Fruit fly (Drosophila melanogaster) whole organism, embryonic: ENCODE data around the gene CG6180.

ENCODE experiments used
- Abd-B ChIP-seq: fragments of 200-800 bp; sonication (Bioruptor generic); optimal IDR thresholded peaks from 2 replicates; lab custom pipeline; 2018; ENCODE audit warnings: missing biosample characterization, mild to moderate bottlenecking, missing genetic modification characterization, moderate library complexity
- Asciz ChIP-seq: fragments of 200-800 bp; sonication (Bioruptor generic); optimal IDR thresholded peaks from 2 replicates; lab custom pipeline; 2017; ENCODE audit warnings: missing biosample characterization, mild to moderate bottlenecking, missing genetic modification characterization, missing genetic modification reagents
- Bgb ChIP-seq: fragments of 200-800 bp; sonication (Bioruptor generic); IDR thresholded peaks from 2 replicates; pipeline ENCODE4 v1.3.6; 2022; ENCODE audit warnings: missing biosample characterization, missing genetic modification characterization; ENCODE audit not compliant: partially characterized antibody
- Bteb2 ChIP-seq: fragments of 200-800 bp; sonication (Bioruptor generic); optimal IDR thresholded peaks from 2 replicates; lab custom pipeline; 2016; ENCODE audit warnings: missing biosample characterization, missing genetic modification characterization
- CG10321 ChIP-seq: fragments of 200-800 bp; sonication (Bioruptor generic); IDR thresholded peaks from 2 replicates; pipeline ENCODE4 v1.3.6; 2022; ENCODE audit warnings: missing biosample characterization, missing genetic modification characterization
- CG12071 ChIP-seq: fragments of 200-800 bp; sonication (Bioruptor generic); optimal IDR thresholded peaks from 3 replicates; lab custom pipeline; 2018; ENCODE audit warnings: missing biosample characterization, mild to moderate bottlenecking, missing genetic modification characterization
- CG13424 ChIP-seq: fragments of 200-800 bp; sonication (Bioruptor generic); optimal IDR thresholded peaks from 2 replicates; lab custom pipeline; 2019; ENCODE audit warnings: missing biosample characterization, mild to moderate bottlenecking, missing genetic modification characterization, moderate library complexity
- CG14667 ChIP-seq: fragments of 200-800 bp; sonication (Bioruptor generic); IDR thresholded peaks from 2 replicates; pipeline ENCODE4 v1.3.6; 2022; ENCODE audit warnings: missing biosample characterization, missing genetic modification characterization
- CG15269 ChIP-seq: fragments of 200-800 bp; sonication (Bioruptor generic); optimal IDR thresholded peaks from 2 replicates; lab custom pipeline; 2018; ENCODE audit warnings: missing biosample characterization, mild to moderate bottlenecking, missing genetic modification characterization, moderate library complexity
- CG1832 ChIP-seq: fragments of 200-800 bp; sonication (Bioruptor generic); optimal IDR thresholded peaks from 2 replicates; lab custom pipeline; 2017; ENCODE audit warnings: missing biosample characterization, mild to moderate bottlenecking, missing genetic modification characterization, inconsistent platforms
- CG18619 ChIP-seq: fragments of 200-800 bp; sonication (Bioruptor generic); optimal IDR thresholded peaks from 3 replicates; lab custom pipeline; 2017; ENCODE audit warnings: missing biosample characterization, mild to moderate bottlenecking, missing genetic modification characterization
- CG2116 ChIP-seq: fragments of 200-800 bp; sonication (Bioruptor generic); optimal IDR thresholded peaks from 3 replicates; lab custom pipeline; 2018; ENCODE audit warnings: missing biosample characterization, mild to moderate bottlenecking, missing genetic modification characterization
- CG2129 ChIP-seq: fragments of 200-800 bp; sonication (Bioruptor generic); IDR thresholded peaks from 2 replicates; pipeline ENCODE4 v1.3.6; 2022; ENCODE audit warnings: missing biosample characterization, missing genetic modification characterization; ENCODE audit not compliant: partially characterized antibody
- CG2712 ChIP-seq: fragments of 200-800 bp; optimal IDR thresholded peaks from 3 replicates; lab custom pipeline; 2019; ENCODE audit warnings: missing biosample characterization, mild to moderate bottlenecking, missing genetic modification characterization, moderate library complexity
- CG34224 ChIP-seq: fragments of 200-800 bp; sonication (Bioruptor generic); IDR thresholded peaks from 3 replicates; pipeline ENCODE4 v1.3.6; 2022; ENCODE audit warnings: missing biosample characterization, missing genetic modification characterization; ENCODE audit not compliant: partially characterized antibody
- CG4328 ChIP-seq: fragments of 200-800 bp; sonication (Bioruptor generic); optimal IDR thresholded peaks from 3 replicates; lab custom pipeline; 2017; ENCODE audit warnings: missing biosample characterization, missing genetic modification reagents, missing genetic modification characterization
- CG43689 ChIP-seq: fragments of 200-800 bp; sonication (Bioruptor generic); IDR thresholded peaks from 2 replicates; pipeline ENCODE4 v1.3.6; 2022; ENCODE audit warnings: missing biosample characterization, missing genetic modification characterization
- CG4424 ChIP-seq: fragments of 200-800 bp; sonication (Bioruptor generic); optimal IDR thresholded peaks from 3 replicates; lab custom pipeline; 2016; ENCODE audit warnings: missing biosample characterization, missing genetic modification characterization
- CG4820 ChIP-seq: fragments of 200-800 bp; sonication (Bioruptor generic); optimal IDR thresholded peaks from 3 replicates; lab custom pipeline; 2016; ENCODE audit warnings: missing biosample characterization, missing genetic modification characterization
- CG7372 ChIP-seq: fragments of 200-800 bp; sonication (Bioruptor generic); IDR thresholded peaks from 2 replicates; pipeline ENCODE4 v1.3.6; 2022; ENCODE audit warnings: missing biosample characterization, missing genetic modification characterization
- CG8290 ChIP-seq, 3 experiments: fragments of 200-800 bp; sonication (Bioruptor generic); optimal IDR thresholded peaks; 2 replicates each; lab custom pipeline; 2016 to 2019; ENCODE audit warnings: missing biosample characterization in 3 of 3, missing genetic modification characterization in 3 of 3, mild to moderate bottlenecking in 2 of 3, moderate library complexity in 1 of 3
- Eip74EF ChIP-seq, 2 experiments: fragments of 200-800 bp in 1 of 2; fragments of >200 bp in 1 of 2; sonication (Bioruptor generic) in 1 of 2; optimal IDR thresholded peaks; 2 replicates each; lab custom pipeline; 2017 to 2019; ENCODE audit warnings: missing biosample characterization in 2 of 2, missing genetic modification characterization in 2 of 2, mild to moderate bottlenecking in 1 of 2, moderate library complexity in 1 of 2
- GATAe ChIP-seq: fragments of 200-800 bp; sonication (Bioruptor generic); conservative IDR thresholded peaks from 2 replicates; pipeline ENCODE4 v1.3.6; 2022; ENCODE audit warnings: missing biosample characterization, missing genetic modification characterization
- Gug ChIP-seq: fragments of 200-800 bp; sonication (Bioruptor generic); IDR thresholded peaks from 4 replicates; pipeline ENCODE4 v1.3.6; 2022; ENCODE audit warnings: missing biosample characterization, missing genetic modification characterization
- HmgD ChIP-seq: fragments of 200-800 bp; sonication (Bioruptor generic); optimal IDR thresholded peaks from 3 replicates; lab custom pipeline; 2016; ENCODE audit warnings: missing biosample characterization, missing genetic modification characterization
- Hr3 ChIP-seq: fragments of 200-800 bp; sonication (Bioruptor generic); optimal IDR thresholded peaks from 3 replicates; lab custom pipeline; 2016; ENCODE audit warnings: missing biosample characterization, missing genetic modification characterization
- Lpt ChIP-seq: fragments of >200 bp; optimal IDR thresholded peaks from 2 replicates; lab custom pipeline; 2018; ENCODE audit warnings: missing biosample characterization, missing genetic modification characterization
- Max ChIP-seq: fragments of 200-800 bp; sonication (Bioruptor generic); optimal IDR thresholded peaks from 2 replicates; lab custom pipeline; 2016; ENCODE audit warnings: missing biosample characterization, mild to moderate bottlenecking, missing genetic modification characterization
- Meics ChIP-seq: fragments of 200-800 bp; sonication (Bioruptor generic); optimal IDR thresholded peaks from 2 replicates; lab custom pipeline; 2017; ENCODE audit warnings: missing biosample characterization, mild to moderate bottlenecking, missing genetic modification characterization
- Mrtf ChIP-seq: fragments of 200-800 bp; sonication (Bioruptor generic); IDR thresholded peaks from 3 replicates; pipeline ENCODE4 v1.3.6; 2022; ENCODE audit warnings: missing biosample characterization, missing genetic modification characterization
- Six4 ChIP-seq: fragments of 200-800 bp; sonication (Bioruptor generic); optimal IDR thresholded peaks from 2 replicates; lab custom pipeline; 2016; ENCODE audit warnings: missing biosample characterization, missing genetic modification characterization
- Stat92E ChIP-seq, 3 experiments: fragments of >200 bp in 2 of 3; fragments of 200-800 bp in 1 of 3; sonication (Bioruptor generic) in 1 of 3; optimal IDR thresholded peaks; 2 replicates each; lab custom pipeline; 2017 to 2019; ENCODE audit warnings: missing biosample characterization in 3 of 3, missing genetic modification characterization in 3 of 3, mild to moderate bottlenecking in 1 of 3, moderate library complexity in 1 of 3
- Xbp1 ChIP-seq: fragments of 200-800 bp; sonication (Bioruptor generic); optimal IDR thresholded peaks from 3 replicates; lab custom pipeline; 2016; ENCODE audit warnings: missing biosample characterization, mild to moderate bottlenecking, missing genetic modification characterization
- bowl ChIP-seq: fragments of 200-800 bp; sonication (Bioruptor generic); IDR thresholded peaks from 2 replicates; pipeline ENCODE4 v1.3.6; 2022; ENCODE audit warnings: missing biosample characterization, missing genetic modification characterization
- chif ChIP-seq, 2 experiments: fragments of 200-800 bp; sonication (Bioruptor generic); optimal IDR thresholded peaks; 3 replicates each; lab custom pipeline; 2016; ENCODE audit warnings: missing biosample characterization in 2 of 2, missing genetic modification characterization in 2 of 2
- ci ChIP-seq: fragments of 200-800 bp; sonication (Bioruptor generic); IDR thresholded peaks from 3 replicates; pipeline ENCODE4 v1.3.6; 2022; ENCODE audit warnings: missing biosample characterization, missing genetic modification characterization
- disco-r ChIP-seq: fragments of 200-800 bp; sonication (Bioruptor generic); optimal IDR thresholded peaks from 2 replicates; lab custom pipeline; 2016; ENCODE audit warnings: missing biosample characterization, missing genetic modification characterization
- dm ChIP-seq: fragments of 200-800 bp; sonication (Bioruptor generic); optimal IDR thresholded peaks from 3 replicates; lab custom pipeline; 2016; ENCODE audit warnings: missing biosample characterization, missing genetic modification characterization
- hkb ChIP-seq, 2 experiments: fragments of 200-800 bp in 1 of 2; fragments of >200 bp in 1 of 2; sonication (Bioruptor generic) in 1 of 2; IDR thresholded peaks in 1 of 2; optimal IDR thresholded peaks in 1 of 2; 2 replicates each; pipeline versions ENCODE4 v1.3.6 to Lab custom; 2017 to 2022; ENCODE audit warnings: missing biosample characterization in 1 of 2, missing genetic modification characterization in 1 of 2
- ken ChIP-seq: fragments of 200-800 bp; sonication (Bioruptor generic); IDR thresholded peaks from 3 replicates; pipeline ENCODE4 v1.3.6; 2022; ENCODE audit warnings: missing biosample characterization, missing genetic modification characterization
- lilli ChIP-seq: fragments of 200-800 bp; sonication (Bioruptor generic); optimal IDR thresholded peaks from 3 replicates; lab custom pipeline; 2016; ENCODE audit warnings: missing biosample characterization, missing genetic modification characterization
- onecut ChIP-seq: fragments of 200-800 bp; sonication (Bioruptor generic); IDR thresholded peaks from 2 replicates; pipeline ENCODE4 v1.3.6; 2022; ENCODE audit warnings: missing biosample characterization, missing genetic modification characterization
- p53 ChIP-seq: fragments of 200-800 bp; sonication (Bioruptor generic); optimal IDR thresholded peaks from 2 replicates; lab custom pipeline; 2016; ENCODE audit warnings: missing biosample characterization, missing genetic modification characterization
- pzg ChIP-seq: fragments of 200-800 bp; sonication (Bioruptor generic); optimal IDR thresholded peaks from 3 replicates; lab custom pipeline; 2018; ENCODE audit warnings: missing biosample characterization, mild to moderate bottlenecking, missing genetic modification characterization, moderate library complexity
- sens ChIP-seq: fragments of 200-800 bp; sonication (Bioruptor generic); peaks from one replicate; lab custom pipeline; 2016; ENCODE audit warnings: missing biosample characterization, missing genetic modification characterization
- slp2 ChIP-seq: fragments of 200-800 bp; sonication (Bioruptor generic); optimal IDR thresholded peaks from 2 replicates; lab custom pipeline; 2016; ENCODE audit warnings: missing biosample characterization, missing genetic modification characterization
- tll ChIP-seq, 2 experiments: fragments of 200-800 bp in 1 of 2; fragments of >200 bp in 1 of 2; sonication (Bioruptor generic) in 1 of 2; optimal IDR thresholded peaks; 2 replicates each; lab custom pipeline; 2017 to 2019; ENCODE audit warnings: missing biosample characterization in 2 of 2, missing genetic modification characterization in 2 of 2, mild to moderate bottlenecking in 1 of 2, moderate library complexity in 1 of 2
- wor ChIP-seq: fragments of 200-800 bp; sonication (Bioruptor generic); IDR thresholded peaks from 2 replicates; pipeline ENCODE4 v1.3.6; 2022; ENCODE audit warnings: missing biosample characterization, missing genetic modification characterization
- yki ChIP-seq: fragments of >200 bp; optimal IDR thresholded peaks from 3 replicates; lab custom pipeline; 2018

CG6180 gene

dm6 chr2L:12721794-12722315 is 14.4 kb downstream of the CG6180 start, which contains the start of gene Pih1D1 (continued):
- TF ChIP-seq hkb (optimal IDR thresholded peaks at IDR 0.05; lab: Kevin White, UChicago) (no peak), hkb (GFP tag; IDR thresholded peaks at IDR 0.05; lab: Robert Waterston, UW) (peak; percentile 95), Hr3 (GFP tag; lab: Kevin White, UChicago) (peak; percentile 97), ken (GFP tag; lab: Robert Waterston, UW) (peak; percentile 89), CG10321 (peak; percentile 73), Bteb2 (GFP tag; lab: Kevin White, UChicago) (peak; percentile 92), tll (GFP tag; optimal IDR thresholded peaks at IDR 0.05; lab: Kevin White, UChicago) (peak; percentile 34 to 36), CG2712 (peak; percentile 97), Gug (GFP tag; lab: Robert Waterston, UW) (peak; percentile 93), HmgD (GFP tag; lab: Kevin White, UChicago) (peak; percentile 79), Six4 (peak; percentile 93), CG15269 (tag; lab: Kevin White, UChicago) (peak; percentile 94), onecut (GFP tag; lab: Robert Waterston, UW) (peak; percentile 82), Lpt (GFP tag; lab: Kevin White, UChicago) (no peak), Meics (GFP tag; lab: Kevin White, UChicago) (peak; percentile 96), bowl (GFP tag; lab: Robert Waterston, UW) (peak; percentile 76), CG7372 (GFP tag; lab: Robert Waterston, UW) (peak; percentile 96), Asciz (GFP tag; lab: Kevin White, UChicago) (peak; percentile 90), GATAe (GFP tag; lab: Robert Waterston, UW) (peak; percentile 90), disco-r (GFP tag; lab: Kevin White, UChicago) (peak; percentile 75), CG1832 (GFP tag; lab: Kevin White, UChicago) (no peak), Stat92E (GFP tag; optimal IDR thresholded peaks at IDR 0.05; lab: Kevin White, UChicago) (peak in 1 of 3 experiments; percentile 76), CG4424 (peak; percentile 97), ci (GFP tag; lab: Robert Waterston, UW) (peak; percentile 90), Bgb (GFP tag; lab: Robert Waterston, UW) (no peak), dm (peak; percentile 88), pzg (peak; percentile 53), p53 (GFP tag; lab: Kevin White, UChicago) (peak; percentile 84), Max (peak; percentile 94), CG4328 (GFP tag; lab: Kevin White, UChicago) (peak; percentile 92), Mrtf (GFP tag; lab: Robert Waterston, UW) (peak; percentile 93), CG8290 (GFP tag; optimal IDR thresholded peaks at IDR 0.05; lab: Kevin White, UChicago) (peak; percentile 89), CG8290 (tag; optimal IDR thresholded peaks at IDR 0.05; lab: Kevin White, UChicago) (peak in 1 of 2 experiments; percentile 68), Eip74EF (GFP tag; optimal IDR thresholded peaks at IDR 0.05; lab: Kevin White, UChicago) (peak in 1 of 2 experiments; percentile 88), CG4820 (GFP tag; lab: Kevin White, UChicago) (peak; percentile 95), slp2 (GFP tag; lab: Kevin White, UChicago) (peak; percentile 89), CG18619 (GFP tag; lab: Kevin White, UChicago) (peak; percentile 94), Xbp1 (GFP tag; lab: Kevin White, UChicago) (peak; percentile 97), chif (GFP tag; optimal IDR thresholded peaks at IDR 0.05; lab: Kevin White, UChicago) (peak; percentile 85 to 95), CG14667 (GFP tag; lab: Robert Waterston, UW) (peak; percentile 92), lilli (GFP tag; lab: Kevin White, UChicago) (peak; percentile 95), CG13424 (peak; percentile 96), CG2129 (GFP tag; lab: Robert Waterston, UW) (no peak), sens (peak; percentile 99), CG12071 (GFP tag; lab: Kevin White, UChicago) (peak; percentile 83), Abd-B (GFP tag; lab: Kevin White, UChicago) (peak; percentile 97), wor (GFP tag; lab: Robert Waterston, UW) (peak; percentile 96), CG2116 (GFP tag; lab: Kevin White, UChicago) (peak; percentile 80), yki (lab: Kevin White, UChicago) (no peak), CG34224 (no peak), CG43689 (GFP tag; lab: Robert Waterston, UW) (peak; percentile 90)
